Worm (Caenorhabditis elegans): ENCODE measurements around the gene nucb-1.

ce11 chrX:10148235-10148872 lies 49.2 kb upstream of the nucb-1 start:
- TF ChIP-seq F13C5.2 (tag; optimal IDR thresholded peaks at IDR 0.05) (no peak), tbx-11 (GFP tag; IDR thresholded peaks at IDR 0.05) (peak; percentile 43; the same call in 1 of the 2 replicates), ama-1 (optimal IDR thresholded peaks at IDR 0.05) (no peak), tra-4 (tag; optimal IDR thresholded peaks at IDR 0.05) (no peak), hnd-1 (tag; optimal IDR thresholded peaks at IDR 0.05) (peak; percentile 7), pes-1 (GFP tag; IDR thresholded peaks at IDR 0.05) (peak; percentile 78), ceh-13 (GFP tag; optimal IDR thresholded peaks at IDR 0.05) (no peak), aly-1 (tag; optimal IDR thresholded peaks at IDR 0.05) (no peak), flt-1 (GFP tag; IDR thresholded peaks at IDR 0.05) (peak; percentile 70)

Measured in whole organism, early embryonic.